Worm (Caenorhabditis elegans): ENCODE results near the gene nhr-208.

DNA sequence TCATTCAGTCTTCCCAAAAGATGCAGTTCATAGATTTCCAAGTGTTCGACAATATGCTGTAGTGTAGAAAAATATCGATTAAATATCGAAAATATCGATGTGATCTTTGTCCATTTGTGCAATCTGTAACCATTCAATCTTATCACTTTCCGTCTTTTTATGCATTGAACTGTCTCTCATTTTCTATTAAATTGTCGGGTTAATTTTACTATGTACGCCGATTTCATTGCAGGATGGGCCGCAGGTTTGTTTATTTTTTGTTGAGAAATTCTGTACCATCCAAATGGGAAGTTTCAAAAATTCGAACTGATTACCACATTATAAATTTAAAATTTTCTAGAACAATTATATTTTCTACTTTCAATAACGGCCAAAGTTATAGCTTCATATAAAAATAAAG lies 9.9 kb upstream of the nhr-208 start, which contains the start of gene R07B7.8:
- TF ChIP-seq ama-1 (optimal IDR thresholded peaks at IDR 0.05) = no peak
- TF ChIP-seq hmg-4 (GFP tag; optimal IDR thresholded peaks at IDR 0.05) = no peak
- TF ChIP-seq ets-7 (tag; optimal IDR thresholded peaks at IDR 0.05) = no peak
- TF ChIP-seq hnd-1 (tag; optimal IDR thresholded peaks at IDR 0.05) = no peak
- no peak for TF ChIP-seq flt-1 (GFP tag; IDR thresholded peaks at IDR 0.05)

Data from whole organism, early embryonic.